Worm (Caenorhabditis elegans) whole organism, L4 larva: Measurements from ENCODE around the gene F23D12.2.

Experiments
- F10B5.3 ChIP-seq: sonication (generic microtip); optimal IDR thresholded peaks from 2 replicates; lab custom pipeline; 2016; ENCODE audit warnings: mild to moderate bottlenecking, missing genetic modification characterization, missing compliant biosample characterization
- F37D6.2 ChIP-seq: sonication (generic microtip); optimal IDR thresholded peaks from 2 replicates; lab custom pipeline; 2016; ENCODE audit warnings: mild to moderate bottlenecking, missing genetic modification characterization, missing compliant biosample characterization
- R02D3.7 ChIP-seq: fragments of 150-350 bp; sonication (generic microtip); optimal IDR thresholded peaks from 3 replicates; lab custom pipeline; 2014; ENCODE audit warnings: missing biosample characterization, missing genetic modification characterization
- T20F7.1 ChIP-seq: fragments of 200-800 bp; sonication (Bioruptor generic); optimal IDR thresholded peaks from 2 replicates; lab custom pipeline; 2018; ENCODE audit warnings: mild to moderate bottlenecking, missing genetic modification characterization, missing compliant biosample characterization
- Y5F2A.4 ChIP-seq: fragments of 200-800 bp; sonication (Bioruptor generic); optimal IDR thresholded peaks from 2 replicates; lab custom pipeline; 2018; ENCODE audit warnings: mild to moderate bottlenecking, missing genetic modification characterization, missing compliant biosample characterization
- Y75B8A.6 ChIP-seq: fragments of 200-800 bp; sonication (Bioruptor generic); IDR thresholded peaks from 2 replicates; pipeline ENCODE4 v1.3.6; 2022; ENCODE audit warnings: missing genetic modification reagents, missing genetic modification characterization, missing compliant biosample characterization
- aha-1 ChIP-seq: fragments of 150-350 bp; peaks from one replicate; lab custom pipeline; 2014; ENCODE audit warnings: missing biosample characterization, missing genetic modification characterization
- ceh-20 ChIP-seq: fragments of 200-800 bp; sonication (Bioruptor generic); IDR thresholded peaks from 2 replicates; pipeline ENCODE4 v1.3.6; 2022; ENCODE audit warnings: missing genetic modification reagents, missing genetic modification characterization, missing compliant biosample characterization
- ceh-32 ChIP-seq: sonication (generic microtip); optimal IDR thresholded peaks from 2 replicates; lab custom pipeline; 2016; ENCODE audit warnings: mild to moderate bottlenecking, missing genetic modification characterization, missing compliant biosample characterization; ENCODE audit not compliant: poor library complexity
- ceh-44 ChIP-seq: fragments of 200-800 bp; sonication (Bioruptor generic); IDR thresholded peaks from 2 replicates; pipeline ENCODE4 v1.3.6; 2022; ENCODE audit warnings: missing genetic modification reagents, missing genetic modification characterization, missing compliant biosample characterization
- ceh-62 ChIP-seq: sonication (generic microtip); optimal IDR thresholded peaks from 2 replicates; lab custom pipeline; 2017; ENCODE audit warnings: missing biosample characterization, missing genetic modification characterization
- ctbp-1 ChIP-seq: fragments of 200-800 bp; sonication (Bioruptor generic); IDR thresholded peaks from 2 replicates; pipeline ENCODE4 v1.3.6; 2022; ENCODE audit warnings: missing genetic modification reagents, missing genetic modification characterization, missing compliant biosample characterization
- daf-12 ChIP-seq: fragments of 150-350 bp; optimal IDR thresholded peaks from 2 replicates; lab custom pipeline; 2014; ENCODE audit warnings: missing biosample characterization, missing genetic modification reagents, missing genetic modification characterization
- daf-16 ChIP-seq, 3 experiments: sonication (generic microtip); optimal IDR thresholded peaks; 2 replicates each; lab custom pipeline; 2016 to 2017; ENCODE audit warnings: missing genetic modification characterization in 3 of 3, missing genetic modification reagents in 3 of 3, mild to moderate bottlenecking in 2 of 3, missing compliant biosample characterization in 2 of 3, missing biosample characterization in 1 of 3, moderate library complexity in 1 of 3
- daf-8 ChIP-seq: fragments of 200-800 bp; sonication (Bioruptor generic); IDR thresholded peaks from 2 replicates; pipeline ENCODE4 v1.3.6; 2022; ENCODE audit warnings: missing genetic modification characterization, missing compliant biosample characterization
- dmd-6 ChIP-seq: fragments of 200-800 bp; sonication (Bioruptor generic); IDR thresholded peaks from 2 replicates; pipeline ENCODE4 v1.3.6; 2022; ENCODE audit warnings: missing genetic modification reagents, missing genetic modification characterization, missing compliant biosample characterization
- dpl-1 ChIP-seq: fragments of 150-350 bp; optimal IDR thresholded peaks from 2 replicates; lab custom pipeline; 2014; ENCODE audit warnings: missing biosample characterization, missing genetic modification reagents, missing genetic modification characterization
- duxl-1 ChIP-seq: sonication (generic microtip); optimal IDR thresholded peaks from 2 replicates; lab custom pipeline; 2016; ENCODE audit warnings: mild to moderate bottlenecking, missing genetic modification characterization, moderate library complexity, missing compliant biosample characterization; ENCODE audit not compliant: poor library complexity
- dve-1 ChIP-seq: sonication (generic microtip); optimal IDR thresholded peaks from 2 replicates; lab custom pipeline; 2017; ENCODE audit warnings: antibody characterized with exemption, mild to moderate bottlenecking, missing genetic modification characterization, missing compliant biosample characterization; ENCODE audit not compliant: insufficient read depth
- egl-27 ChIP-seq: sonication (generic microtip); optimal IDR thresholded peaks from 3 replicates; lab custom pipeline; 2017; ENCODE audit warnings: missing biosample characterization, missing genetic modification reagents, missing genetic modification characterization
- egl-43 ChIP-seq: fragments of 200-800 bp; sonication (Bioruptor generic); IDR thresholded peaks from 2 replicates; pipeline ENCODE4 v1.3.6; 2022; ENCODE audit warnings: missing genetic modification reagents, missing genetic modification characterization, missing compliant biosample characterization
- hif-1 ChIP-seq, 2 experiments: sonication (generic microtip); optimal IDR thresholded peaks; 2 replicates each; lab custom pipeline; 2016 to 2017; ENCODE audit warnings: missing compliant biosample characterization in 2 of 2, missing genetic modification characterization in 2 of 2, missing genetic modification reagents in 2 of 2, missing genotype in 2 of 2, mild to moderate bottlenecking in 1 of 2
- hmg-1.1 ChIP-seq: fragments of 200-800 bp; sonication (Bioruptor generic); IDR thresholded peaks from 2 replicates; pipeline ENCODE4 v1.3.6; 2022; ENCODE audit warnings: missing genetic modification reagents, missing genetic modification characterization, missing compliant biosample characterization
- lim-7 ChIP-seq: fragments of 200-800 bp; sonication (Bioruptor generic); IDR thresholded peaks from 2 replicates; pipeline ENCODE4 v1.3.6; 2022; ENCODE audit warnings: missing genetic modification characterization, missing compliant biosample characterization
- lin-1 ChIP-seq: fragments of 200-800 bp; sonication (Bioruptor generic); IDR thresholded peaks from 2 replicates; pipeline ENCODE4 v1.3.6; 2022; ENCODE audit warnings: missing genetic modification reagents, missing genetic modification characterization, missing compliant biosample characterization
- lin-15B ChIP-seq: fragments of 150-350 bp; sonication (generic microtip); optimal IDR thresholded peaks from 3 replicates; lab custom pipeline; 2014; ENCODE audit warnings: missing biosample characterization, missing genetic modification characterization
- lsy-2 ChIP-seq, 2 experiments: fragments of 150-350 bp in 1 of 2; sonication (generic microtip) in 1 of 2; optimal IDR thresholded peaks; 2 replicates each; lab custom pipeline; 2014 to 2017; ENCODE audit warnings: missing biosample characterization in 2 of 2, missing genetic modification characterization in 2 of 2
- madf-9 ChIP-seq: fragments of 200-800 bp; sonication (Bioruptor generic); conservative IDR thresholded peaks from 2 replicates; pipeline ENCODE4 v1.3.6; 2022; ENCODE audit warnings: missing genetic modification reagents, missing genetic modification characterization, missing compliant biosample characterization
- mep-1 ChIP-seq: fragments of 150-350 bp; sonication (generic microtip); optimal IDR thresholded peaks from 3 replicates; lab custom pipeline; 2014; ENCODE audit warnings: missing biosample characterization, missing genetic modification characterization
- mes-2 ChIP-seq: sonication (generic microtip); optimal IDR thresholded peaks from 2 replicates; lab custom pipeline; 2016; ENCODE audit warnings: missing genotype, mild to moderate bottlenecking, missing genetic modification characterization, missing compliant biosample characterization; ENCODE audit not compliant: poor library complexity, severe bottlenecking
- mxl-3 ChIP-seq: fragments of 200-800 bp; sonication (Bioruptor generic); optimal IDR thresholded peaks from 2 replicates; lab custom pipeline; 2018; ENCODE audit warnings: mild to moderate bottlenecking, missing genetic modification characterization, missing compliant biosample characterization
- nhr-10 ChIP-seq: fragments of 150-350 bp; optimal IDR thresholded peaks from 2 replicates; lab custom pipeline; 2014; ENCODE audit warnings: missing biosample characterization, missing genetic modification characterization
- nhr-102 ChIP-seq: sonication (generic microtip); optimal IDR thresholded peaks from 2 replicates; lab custom pipeline; 2016; ENCODE audit warnings: mild to moderate bottlenecking, missing genetic modification characterization, moderate library complexity, missing compliant biosample characterization
- nhr-25 ChIP-seq: sonication (generic microtip); optimal IDR thresholded peaks from 2 replicates; lab custom pipeline; 2017; ENCODE audit warnings: missing genetic modification characterization, mild to moderate bottlenecking, missing compliant biosample characterization, antibody characterized with exemption, moderate library complexity, borderline replicate concordance; ENCODE audit not compliant: insufficient read depth
- nhr-48 ChIP-seq: sonication (generic microtip); optimal IDR thresholded peaks from 2 replicates; lab custom pipeline; 2016; ENCODE audit warnings: mild to moderate bottlenecking, missing genetic modification characterization, missing compliant biosample characterization
- pha-4 ChIP-seq, 2 experiments: fragments of 150-350 bp in 1 of 2; fragments of 200-800 bp in 1 of 2; sonication (Bioruptor generic) in 1 of 2; IDR thresholded peaks in 1 of 2; optimal IDR thresholded peaks in 1 of 2; 2 replicates each; pipeline versions ENCODE4 v1.3.6 to Lab custom; 2014 to 2022; ENCODE audit warnings: missing genetic modification characterization in 2 of 2, missing genetic modification reagents in 2 of 2, missing biosample characterization in 1 of 2, missing compliant biosample characterization in 1 of 2
- sdz-12 ChIP-seq: fragments of 200-800 bp; sonication (Bioruptor generic); optimal IDR thresholded peaks from 2 replicates; lab custom pipeline; 2018; ENCODE audit warnings: mild to moderate bottlenecking, missing genetic modification characterization, missing compliant biosample characterization
- snpc-1.2 ChIP-seq: fragments of 200-800 bp; sonication (Bioruptor generic); IDR thresholded peaks from 2 replicates; pipeline ENCODE4 v1.3.6; 2022; ENCODE audit warnings: missing genetic modification reagents, missing genetic modification characterization, missing compliant biosample characterization
- snpc-4 ChIP-seq: fragments of 150-350 bp; optimal IDR thresholded peaks from 2 replicates; lab custom pipeline; 2014; ENCODE audit warnings: missing biosample characterization, missing genetic modification characterization
- spr-3 ChIP-seq: fragments of 200-800 bp; sonication (Bioruptor generic); optimal IDR thresholded peaks from 2 replicates; lab custom pipeline; 2018; ENCODE audit warnings: mild to moderate bottlenecking, missing genetic modification characterization, missing compliant biosample characterization
- tag-97 ChIP-seq: fragments of 200-800 bp; sonication (Bioruptor generic); IDR thresholded peaks from 2 replicates; pipeline ENCODE4 v1.3.6; 2022; ENCODE audit warnings: missing genetic modification characterization, missing compliant biosample characterization
- tra-1 ChIP-seq: fragments of 200-800 bp; sonication (Bioruptor generic); IDR thresholded peaks from 2 replicates; pipeline ENCODE4 v1.3.6; 2022; ENCODE audit warnings: missing genetic modification reagents, missing genetic modification characterization, missing compliant biosample characterization
- zfp-2 ChIP-seq: sonication (generic microtip); optimal IDR thresholded peaks from 2 replicates; lab custom pipeline; 2016; ENCODE audit warnings: mild to moderate bottlenecking, missing genetic modification characterization, missing compliant biosample characterization
- zip-11 ChIP-seq: fragments of 200-800 bp; sonication (Bioruptor generic); IDR thresholded peaks from 2 replicates; pipeline ENCODE4 v1.3.6; 2022; ENCODE audit warnings: missing genetic modification characterization, missing compliant biosample characterization
- zip-2 ChIP-seq: fragments of 150-350 bp; optimal IDR thresholded peaks from 2 replicates; lab custom pipeline; 2014; ENCODE audit warnings: missing biosample characterization, missing genetic modification characterization
- ztf-11 ChIP-seq: fragments of 150-350 bp; optimal IDR thresholded peaks from 2 replicates; lab custom pipeline; 2014; ENCODE audit warnings: missing biosample characterization, missing genetic modification characterization
- ztf-7 ChIP-seq: fragments of 150-350 bp; optimal IDR thresholded peaks from 2 replicates; lab custom pipeline; 2014; ENCODE audit warnings: missing biosample characterization, missing genetic modification characterization

The F23D12.2 gene

ce11 chrX:14424186-14424585 is 2.8 kb upstream of the F23D12.2 start:
- TF ChIP-seq ztf-11 (tag; lab: Kevin White, UChicago) = no peak
- TF ChIP-seq egl-43 (GFP tag; lab: Robert Waterston, UW) = no peak
- no peak for TF ChIP-seq nhr-48 (tag; lab: Kevin White, UChicago)
- TF ChIP-seq tra-1 = no peak
- no peak for TF ChIP-seq spr-3 (GFP tag; lab: Kevin White, UChicago)
- no peak for TF ChIP-seq lsy-2 (tag; optimal IDR thresholded peaks at IDR 0.05; lab: Kevin White, UChicago)
- TF ChIP-seq snpc-4 (tag; lab: Kevin White, UChicago) = no peak
- no peak for TF ChIP-seq lin-15B (tag; lab: Kevin White, UChicago)
- TF ChIP-seq duxl-1 (tag; lab: Kevin White, UChicago) = no peak
- TF ChIP-seq daf-8 (GFP tag; lab: Robert Waterston, UW) = no peak
- no peak for TF ChIP-seq Y75B8A.6 (GFP tag; lab: Robert Waterston, UW)
- no peak for TF ChIP-seq mes-2

DNA sequence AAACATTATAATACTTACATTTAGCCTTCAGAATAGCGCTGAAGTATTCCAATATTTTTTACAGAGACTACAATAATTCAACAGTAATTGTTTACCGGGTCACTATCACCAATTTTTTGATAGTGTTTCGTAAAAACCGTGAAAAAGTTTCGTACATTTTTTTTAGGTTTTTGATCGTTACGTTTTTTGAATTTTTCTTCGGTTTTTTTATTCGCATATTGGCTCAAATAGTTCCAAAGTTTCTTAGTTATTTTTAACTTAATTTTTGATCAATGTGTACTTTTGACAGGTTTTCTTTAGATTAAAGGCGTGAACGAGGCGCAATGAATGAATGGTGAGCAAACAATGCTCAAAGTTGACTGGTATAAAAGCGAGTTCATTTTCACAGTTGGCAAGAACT is 1.7 kb upstream of the F23D12.2 start, which contains the start of gene fipr-3:
Gene fipr-3, plus strand, starts transcription at position 301 of the 400 bp plus-strand sequence.
- TF ChIP-seq nhr-25 (no peak), zfp-2 (tag; lab: Kevin White, UChicago) (no peak), pha-4 (GFP tag; IDR thresholded peaks at IDR 0.05; lab: Robert Waterston, UW) (no peak), pha-4 (tag; optimal IDR thresholded peaks at IDR 0.05; lab: Kevin White, UChicago) (no peak), T20F7.1 (peak; percentile 3), ztf-7 (tag; lab: Kevin White, UChicago) (no peak), mxl-3 (GFP tag; lab: Kevin White, UChicago) (no peak), sdz-12 (no peak)
- TF ChIP-seq, all 104 proteins: peak for 1

DNA sequence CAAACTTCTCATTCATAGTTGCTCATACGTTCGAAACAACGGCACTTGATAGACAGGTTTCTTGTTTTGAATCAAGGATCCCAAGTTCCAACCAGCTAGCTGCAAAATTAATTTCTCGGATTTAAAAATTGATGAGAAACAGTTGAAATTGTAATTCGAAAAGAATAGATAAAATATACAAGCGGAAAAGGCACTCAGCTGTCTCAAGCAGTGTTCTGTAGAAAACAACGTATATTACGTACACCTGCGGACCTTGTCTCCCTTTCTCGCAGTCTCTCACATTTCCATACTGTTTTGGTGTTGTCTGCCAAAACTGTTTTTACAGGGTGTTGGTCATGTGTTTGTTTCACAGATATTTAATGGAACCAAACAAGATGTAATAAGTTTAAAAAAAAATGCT is 5.7 kb downstream of the F23D12.2 start, which contains the start of gene F23D12.10:
Gene F23D12.10, minus strand, starts transcription at position 101 of the 400 bp plus-strand sequence.
- TF ChIP-seq dpl-1 = no peak
- TF ChIP-seq snpc-1.2 = no peak
- TF ChIP-seq daf-12 (tag; lab: Kevin White, UChicago) = no peak
- TF ChIP-seq aha-1 = no peak
- no peak for TF ChIP-seq ceh-44 (GFP tag; lab: Robert Waterston, UW)
- TF ChIP-seq daf-16 (GFP tag; optimal IDR thresholded peaks at IDR 0.05; lab: Kevin White, UChicago) = no peak
- no peak for TF ChIP-seq daf-16 (tag; optimal IDR thresholded peaks at IDR 0.05; lab: Kevin White, UChicago)
- TF ChIP-seq ceh-20 = no peak
- no peak for TF ChIP-seq madf-9 (GFP tag; lab: Robert Waterston, UW)
- no peak for TF ChIP-seq duxl-1 (tag; lab: Kevin White, UChicago)
- TF ChIP-seq Y5F2A.4 = no peak
- TF ChIP-seq F10B5.3 = no peak
- TF ChIP-seq snpc-4 (tag; lab: Kevin White, UChicago) = no peak
- no peak for TF ChIP-seq F37D6.2 (tag; lab: Kevin White, UChicago)
- TF ChIP-seq ceh-62 (tag; lab: Kevin White, UChicago) = no peak
- no peak for TF ChIP-seq lin-1 (GFP tag; lab: Robert Waterston, UW)
- no peak for TF ChIP-seq lsy-2 (tag; optimal IDR thresholded peaks at IDR 0.05; lab: Kevin White, UChicago)
- no peak for TF ChIP-seq egl-27 (tag; lab: Kevin White, UChicago)
- TF ChIP-seq dve-1 (tag; lab: Kevin White, UChicago) = no peak
- no peak for TF ChIP-seq dmd-6 (GFP tag; lab: Robert Waterston, UW)

DNA sequence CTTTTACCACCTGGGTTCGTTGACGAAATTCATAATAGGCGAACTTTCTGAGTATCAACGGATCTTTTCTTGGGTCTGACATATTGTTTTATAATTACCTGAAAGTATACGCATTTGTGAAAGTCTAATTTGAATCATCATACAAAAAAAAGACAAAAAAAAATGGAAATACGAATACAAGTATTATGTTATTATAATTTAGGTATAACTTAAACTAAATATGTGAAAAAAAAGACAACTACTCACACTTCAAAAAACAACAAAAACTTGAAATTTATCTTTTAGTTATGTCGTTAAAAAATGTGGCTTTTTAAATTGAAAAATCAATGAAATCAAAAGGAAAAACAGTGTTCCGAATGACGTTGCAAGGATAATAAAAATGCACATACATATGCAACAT is 8.6 kb downstream of the F23D12.2 start, which contains the start of gene fbxa-179:
Gene fbxa-179, minus strand, starts transcription at position 101 of the 400 bp plus-strand sequence.
- TF ChIP-seq tag-97 (GFP tag; lab: Robert Waterston, UW) (no peak), ctbp-1 (GFP tag; lab: Robert Waterston, UW) (no peak), hmg-1.1 (no peak), nhr-102 (tag; lab: Kevin White, UChicago) (no peak), nhr-10 (tag; lab: Kevin White, UChicago) (no peak), zip-2 (tag; lab: Kevin White, UChicago) (no peak), zip-11 (GFP tag; lab: Robert Waterston, UW) (no peak), R02D3.7 (no peak), ceh-32 (tag; lab: Kevin White, UChicago) (no peak), madf-9 (GFP tag; lab: Robert Waterston, UW) (no peak), hif-1 (tag; optimal IDR thresholded peaks at IDR 0.05; lab: Kevin White, UChicago) (no peak), lim-7 (GFP tag; lab: Robert Waterston, UW) (no peak), mep-1 (tag; lab: Kevin White, UChicago) (no peak)
